Fruit fly (Drosophila melanogaster) whole organism: ENCODE data around the gene CG7523.

Experiments
- CG8478 ChIP-seq: fragments of >200 bp; optimal IDR thresholded peaks from 2 replicates; lab custom pipeline; 2018; ENCODE audit warnings: inconsistent platforms
- Dll ChIP-seq: fragments of >200 bp; optimal IDR thresholded peaks from 2 replicates; lab custom pipeline; 2017
- psq ChIP-seq: fragments of >200 bp; optimal IDR thresholded peaks from 2 replicates; lab custom pipeline; 2017
- usp ChIP-seq: fragments of >200 bp; optimal IDR thresholded peaks from 2 replicates; lab custom pipeline; 2017; ENCODE audit warnings: missing biosample characterization, missing genetic modification characterization, mixed read lengths

dm6 chr3R:17647444-17647843, 23.3 kb downstream of the CG7523 start, which contains the start of gene CG14322:
- TF ChIP-seq CG8478 (lab: Kevin White, UChicago) = no peak
- no peak for TF ChIP-seq usp (GFP tag; lab: Kevin White, UChicago)
- no peak for TF ChIP-seq psq (lab: Kevin White, UChicago)
- no peak for TF ChIP-seq Dll
